Worm (Caenorhabditis elegans) whole organism, early embryonic: ENCODE data around the gene rnf-5.

Source experiments
- aly-1 ChIP-seq: sonication (generic microtip); optimal IDR thresholded peaks from 2 replicates; lab custom pipeline; 2016; ENCODE audit warnings: missing genetic modification characterization, missing compliant biosample characterization
- ama-1 ChIP-seq: fragments of 150-350 bp; optimal IDR thresholded peaks from 2 replicates; lab custom pipeline; 2014
- ceh-13 ChIP-seq: fragments of 200-800 bp; sonication (Bioruptor generic); optimal IDR thresholded peaks from 2 replicates; lab custom pipeline; 2018; ENCODE audit warnings: mild to moderate bottlenecking, missing genetic modification characterization, missing compliant biosample characterization
- ceh-36 ChIP-seq: sonication (generic microtip); optimal IDR thresholded peaks from 2 replicates; lab custom pipeline; 2016; ENCODE audit warnings: missing genetic modification characterization, inconsistent platforms, missing compliant biosample characterization
- ets-7 ChIP-seq: sonication (generic microtip); optimal IDR thresholded peaks from 2 replicates; lab custom pipeline; 2016; ENCODE audit warnings: missing genotype, missing genetic modification characterization, missing compliant biosample characterization
- flt-1 ChIP-seq: fragments of 200-800 bp; sonication (Bioruptor generic); IDR thresholded peaks from 2 replicates; pipeline ENCODE4 v1.3.6; 2022; ENCODE audit warnings: missing genetic modification characterization, missing compliant biosample characterization
- hnd-1 ChIP-seq: sonication (generic microtip); optimal IDR thresholded peaks from 2 replicates; lab custom pipeline; 2016; ENCODE audit warnings: missing genetic modification characterization, missing compliant biosample characterization
- pes-1 ChIP-seq: fragments of 200-800 bp; sonication (Bioruptor generic); IDR thresholded peaks from 2 replicates; pipeline ENCODE4 v1.3.6; 2022; ENCODE audit warnings: missing genetic modification reagents, missing genetic modification characterization, missing compliant biosample characterization
- sea-1 ChIP-seq: fragments of 200-800 bp; sonication (Bioruptor generic); conservative IDR thresholded peaks from 2 replicates; pipeline ENCODE4 v1.3.6; 2022; ENCODE audit warnings: missing genetic modification characterization, missing compliant biosample characterization
- tbx-11 ChIP-seq: fragments of 200-800 bp; sonication (Bioruptor generic); IDR thresholded peaks from 2 replicates; pipeline ENCODE4 v1.3.6; 2022; ENCODE audit warnings: missing genetic modification characterization, missing compliant biosample characterization
- tbx-37 ChIP-seq: fragments of 200-800 bp; sonication (Bioruptor generic); conservative IDR thresholded peaks from 2 replicates; pipeline ENCODE4 v1.3.6; 2022; ENCODE audit warnings: missing genetic modification reagents, missing genetic modification characterization, missing compliant biosample characterization
- tra-4 ChIP-seq: sonication (generic microtip); optimal IDR thresholded peaks from 2 replicates; lab custom pipeline; 2017; ENCODE audit warnings: missing genetic modification characterization, missing compliant biosample characterization

- TF ChIP-seq ama-1 (lab: Kevin White, UChicago): no peak
- no peak for TF ChIP-seq pes-1 (GFP tag; lab: Robert Waterston, UW)
- TF ChIP-seq hnd-1 (tag; lab: Kevin White, UChicago): no peak
- TF ChIP-seq sea-1 (GFP tag; lab: Robert Waterston, UW): 0 out of 2 replicates have a peak, but pooled peaks have one; percentile 35
- no peak for TF ChIP-seq flt-1 (GFP tag; lab: Robert Waterston, UW)
- TF ChIP-seq ceh-13: no peak
- TF ChIP-seq aly-1 (tag; lab: Kevin White, UChicago): no peak
- TF ChIP-seq ceh-36 (tag; lab: Kevin White, UChicago): no peak
- TF ChIP-seq tra-4: no peak
- TF ChIP-seq tbx-37: 0 out of 2 replicates have a peak, but pooled peaks have one; percentile 5
- no peak for TF ChIP-seq ets-7 (tag; lab: Kevin White, UChicago)
- TF ChIP-seq tbx-11 (GFP tag; lab: Robert Waterston, UW): no peak
These were observed 28.8 kb upstream of the rnf-5 start for ce11 chrIII:4195306-4196008.
